Worm (Caenorhabditis elegans) whole organism, late embryonic: ENCODE results near the gene ztf-8.

ENCODE experiments used
- C08G9.2 ChIP-seq: sonication (generic microtip); optimal IDR thresholded peaks from 2 replicates; lab custom pipeline; 2016; ENCODE audit warnings: mild to moderate bottlenecking, missing genetic modification characterization, moderate library complexity, missing compliant biosample characterization
- C38D4.7 ChIP-seq: fragments of 200-800 bp; sonication (Bioruptor generic); optimal IDR thresholded peaks from 2 replicates; lab custom pipeline; 2018; ENCODE audit warnings: mild to moderate bottlenecking, missing genetic modification characterization, moderate library complexity, missing compliant biosample characterization
- T23F11.4 ChIP-seq: fragments of 200-800 bp; sonication (Bioruptor generic); optimal IDR thresholded peaks from 2 replicates; lab custom pipeline; 2018; ENCODE audit warnings: mild to moderate bottlenecking, missing genetic modification characterization, missing compliant biosample characterization
- ama-1 ChIP-seq: fragments of 150-350 bp; optimal IDR thresholded peaks from 2 replicates; lab custom pipeline; 2014
- ceh-14 ChIP-seq: sonication (generic microtip); optimal IDR thresholded peaks from 2 replicates; lab custom pipeline; 2016; ENCODE audit warnings: missing genotype, missing genetic modification characterization, missing compliant biosample characterization
- ceh-18 ChIP-seq: sonication (generic microtip); optimal IDR thresholded peaks from 2 replicates; lab custom pipeline; 2016; ENCODE audit warnings: missing genetic modification characterization, missing compliant biosample characterization
- ceh-19 ChIP-seq: fragments of 200-800 bp; sonication (Bioruptor generic); optimal IDR thresholded peaks from 2 replicates; lab custom pipeline; 2018; ENCODE audit warnings: mild to moderate bottlenecking, missing genetic modification characterization, missing compliant biosample characterization
- ceh-2 ChIP-seq: sonication (generic microtip); optimal IDR thresholded peaks from 2 replicates; lab custom pipeline; 2016; ENCODE audit warnings: missing genotype, missing genetic modification characterization, missing compliant biosample characterization
- ceh-22 ChIP-seq: sonication (generic microtip); optimal IDR thresholded peaks from 2 replicates; lab custom pipeline; 2017; ENCODE audit warnings: missing biosample characterization, missing genetic modification characterization
- ceh-30 ChIP-seq: fragments of 150-350 bp; optimal IDR thresholded peaks from 2 replicates; lab custom pipeline; 2014; ENCODE audit warnings: missing biosample characterization, missing genetic modification characterization
- ceh-34 ChIP-seq: sonication (generic microtip); optimal IDR thresholded peaks from 2 replicates; lab custom pipeline; 2016; ENCODE audit warnings: mild to moderate bottlenecking, missing genetic modification characterization, missing compliant biosample characterization
- ceh-48 ChIP-seq: sonication (generic microtip); optimal IDR thresholded peaks from 2 replicates; lab custom pipeline; 2016; ENCODE audit warnings: missing genetic modification characterization, inconsistent platforms, missing compliant biosample characterization
- ceh-6 ChIP-seq: fragments of 200-800 bp; sonication (Bioruptor generic); optimal IDR thresholded peaks from 2 replicates; lab custom pipeline; 2018; ENCODE audit warnings: mild to moderate bottlenecking, missing genetic modification characterization, missing compliant biosample characterization
- ceh-9 ChIP-seq: sonication (generic microtip); optimal IDR thresholded peaks from 2 replicates; lab custom pipeline; 2016; ENCODE audit warnings: mild to moderate bottlenecking, missing genetic modification characterization, inconsistent platforms, missing compliant biosample characterization
- dmd-4 ChIP-seq: sonication (generic microtip); optimal IDR thresholded peaks from 2 replicates; lab custom pipeline; 2016; ENCODE audit warnings: borderline replicate concordance, missing genetic modification characterization, missing compliant biosample characterization
- dve-1 ChIP-seq: sonication (generic microtip); optimal IDR thresholded peaks from 2 replicates; lab custom pipeline; 2017; ENCODE audit warnings: antibody characterized with exemption, mild to moderate bottlenecking, missing genetic modification characterization, missing compliant biosample characterization
- eyg-1 ChIP-seq: sonication (generic microtip); optimal IDR thresholded peaks from 2 replicates; lab custom pipeline; 2016; ENCODE audit warnings: missing genotype, missing genetic modification characterization, missing compliant biosample characterization
- fkh-6 ChIP-seq: sonication (generic microtip); optimal IDR thresholded peaks from 2 replicates; lab custom pipeline; 2016; ENCODE audit warnings: missing genetic modification characterization, missing compliant biosample characterization
- gmeb-2 ChIP-seq: sonication (generic microtip); optimal IDR thresholded peaks from 2 replicates; lab custom pipeline; 2016; ENCODE audit warnings: missing genetic modification characterization, inconsistent platforms, missing compliant biosample characterization
- hlh-30 ChIP-seq: sonication (generic microtip); optimal IDR thresholded peaks from 2 replicates; lab custom pipeline; 2017; ENCODE audit warnings: antibody characterized with exemption, missing genetic modification characterization, missing compliant biosample characterization; ENCODE audit not compliant: insufficient read depth
- hlh-6 ChIP-seq: sonication (generic microtip); optimal IDR thresholded peaks from 2 replicates; lab custom pipeline; 2016; ENCODE audit warnings: missing genotype, missing genetic modification characterization, missing compliant biosample characterization
- hlh-8 ChIP-seq: sonication (generic microtip); optimal IDR thresholded peaks from 2 replicates; lab custom pipeline; 2016; ENCODE audit warnings: missing genotype, missing genetic modification characterization, missing compliant biosample characterization
- lim-6 ChIP-seq: sonication (generic microtip); optimal IDR thresholded peaks from 2 replicates; lab custom pipeline; 2016; ENCODE audit warnings: missing genetic modification characterization, missing compliant biosample characterization
- madf-2 ChIP-seq: sonication (generic microtip); optimal IDR thresholded peaks from 2 replicates; lab custom pipeline; 2017; ENCODE audit warnings: missing genetic modification characterization, missing compliant biosample characterization
- nhr-232 ChIP-seq: sonication (generic microtip); optimal IDR thresholded peaks from 2 replicates; lab custom pipeline; 2016; ENCODE audit warnings: missing genetic modification characterization, missing compliant biosample characterization
- odd-2 ChIP-seq: sonication (generic microtip); optimal IDR thresholded peaks from 2 replicates; lab custom pipeline; 2017; ENCODE audit warnings: antibody characterized with exemption, mild to moderate bottlenecking, missing genetic modification characterization, missing compliant biosample characterization
- pax-1 ChIP-seq: fragments of 150-350 bp; optimal IDR thresholded peaks from 2 replicates; lab custom pipeline; 2014; ENCODE audit warnings: missing biosample characterization, missing genetic modification characterization
- pqm-1 ChIP-seq: sonication (generic microtip); optimal IDR thresholded peaks from 2 replicates; lab custom pipeline; 2016; ENCODE audit warnings: missing genetic modification characterization, missing compliant biosample characterization
- rnt-1 ChIP-seq: sonication (generic microtip); optimal IDR thresholded peaks from 2 replicates; lab custom pipeline; 2016; ENCODE audit warnings: missing genetic modification characterization, missing compliant biosample characterization
- sox-4 ChIP-seq: sonication (generic microtip); optimal IDR thresholded peaks from 2 replicates; lab custom pipeline; 2017; ENCODE audit warnings: mild to moderate bottlenecking, missing genetic modification characterization, inconsistent platforms, missing compliant biosample characterization
- unc-42 ChIP-seq: sonication (generic microtip); optimal IDR thresholded peaks from 2 replicates; lab custom pipeline; 2016; ENCODE audit warnings: missing genotype, missing genetic modification characterization, missing compliant biosample characterization
- unc-55 ChIP-seq: sonication (generic microtip); optimal IDR thresholded peaks from 2 replicates; lab custom pipeline; 2017; ENCODE audit warnings: missing biosample characterization, missing genetic modification reagents, missing genetic modification characterization
- zip-5 ChIP-seq: sonication (generic microtip); optimal IDR thresholded peaks from 2 replicates; lab custom pipeline; 2016; ENCODE audit warnings: missing genetic modification characterization, missing compliant biosample characterization
- ztf-16 ChIP-seq: sonication (generic microtip); optimal IDR thresholded peaks from 2 replicates; lab custom pipeline; 2017; ENCODE audit warnings: missing genetic modification characterization, missing compliant biosample characterization

Gene ztf-8

ce11 chrIII:5234312-5234711 is 39.0 kb downstream of the ztf-8 start, which contains the start of gene mrps-26:
mrps-26 (plus strand) TSS chrIII:5234612.
- no peak for TF ChIP-seq ceh-30 (tag; lab: Kevin White, UChicago)
- no peak for TF ChIP-seq odd-2 (tag; lab: Kevin White, UChicago)
- no peak for TF ChIP-seq ceh-34 (tag; lab: Kevin White, UChicago)
- no peak for TF ChIP-seq pax-1 (tag; lab: Kevin White, UChicago)
- no peak for TF ChIP-seq ama-1 (lab: Kevin White, UChicago)
- no peak for TF ChIP-seq rnt-1 (tag; lab: Kevin White, UChicago)
- TF ChIP-seq ceh-22 (tag; lab: Kevin White, UChicago), result no peak

- no peak for TF ChIP-seq hlh-6 (tag; lab: Kevin White, UChicago)
- TF ChIP-seq ceh-2, result no peak
- no peak for TF ChIP-seq lim-6 (tag; lab: Kevin White, UChicago)
- TF ChIP-seq hlh-8 (tag; lab: Kevin White, UChicago), result no peak
- TF ChIP-seq ceh-14 (tag; lab: Kevin White, UChicago), result no peak
- no peak for TF ChIP-seq pqm-1 (tag; lab: Kevin White, UChicago)
- TF ChIP-seq zip-5, result no peak
- TF ChIP-seq pax-1 (tag; lab: Kevin White, UChicago), result no peak
- TF ChIP-seq eyg-1 (tag; lab: Kevin White, UChicago), result no peak
- no peak for TF ChIP-seq nhr-232 (tag; lab: Kevin White, UChicago)
- TF ChIP-seq ceh-6 (GFP tag; lab: Kevin White, UChicago), result no peak
- no peak for TF ChIP-seq ceh-48 (tag; lab: Kevin White, UChicago)
- no peak for TF ChIP-seq fkh-6
- no peak for TF ChIP-seq C38D4.7 (GFP tag; lab: Kevin White, UChicago)
- no peak for TF ChIP-seq dve-1
- no peak for TF ChIP-seq C08G9.2 (tag; lab: Kevin White, UChicago)
Measured at ce11 chrIII:5233140-5233539, 40.1 kb downstream of the ztf-8 start.

- TF ChIP-seq sox-4 (tag; lab: Kevin White, UChicago) (no peak), unc-55 (GFP tag; lab: Kevin White, UChicago) (no peak), unc-42 (tag; lab: Kevin White, UChicago) (no peak), pax-1 (tag; lab: Kevin White, UChicago) (no peak), ceh-9 (tag; lab: Kevin White, UChicago) (no peak), dmd-4 (no peak), ceh-19 (GFP tag; lab: Kevin White, UChicago) (no peak), madf-2 (tag; lab: Kevin White, UChicago) (no peak), hlh-30 (tag; lab: Kevin White, UChicago) (no peak), ztf-16 (no peak), nhr-232 (tag; lab: Kevin White, UChicago) (no peak), hlh-6 (tag; lab: Kevin White, UChicago) (no peak), ama-1 (lab: Kevin White, UChicago) (no peak), ceh-18 (tag; lab: Kevin White, UChicago) (no peak), gmeb-2 (tag; lab: Kevin White, UChicago) (no peak), T23F11.4 (GFP tag; lab: Kevin White, UChicago) (no peak), fkh-6 (no peak)
Measured at ce11 chrIII:5230415-5230814, 42.9 kb downstream of the ztf-8 start, which contains the start of gene prmt-5. prmt-5 (plus strand) TSS chrIII:5230555.

- no peak for TF ChIP-seq ceh-22 (tag; lab: Kevin White, UChicago)
Measured at ce11 chrIII:5229511-5230250, 43.6 kb downstream of the ztf-8 start.
